Fruit fly (Drosophila melanogaster) whole organism, embryonic: ENCODE data around the gene CG13653.

ENCODE experiments used
- Bteb2 ChIP-seq: fragments of 200-800 bp; sonication (Bioruptor generic); optimal IDR thresholded peaks from 2 replicates; lab custom pipeline; 2016; ENCODE audit warnings: missing biosample characterization, missing genetic modification characterization
- CG10274 ChIP-seq: fragments of 200-800 bp; sonication (Bioruptor generic); optimal IDR thresholded peaks from 3 replicates; lab custom pipeline; 2017; ENCODE audit warnings: missing biosample characterization, mild to moderate bottlenecking, missing genetic modification characterization
- CG10321 ChIP-seq: fragments of 200-800 bp; sonication (Bioruptor generic); IDR thresholded peaks from 2 replicates; pipeline ENCODE4 v1.3.6; 2022; ENCODE audit warnings: missing biosample characterization, missing genetic modification characterization
- CG10565 ChIP-seq: fragments of 200-800 bp; sonication (Bioruptor generic); optimal IDR thresholded peaks from 3 replicates; lab custom pipeline; 2016; ENCODE audit warnings: missing biosample characterization, mild to moderate bottlenecking, missing genetic modification characterization
- CG11085 ChIP-seq: fragments of 200-800 bp; sonication (Bioruptor generic); IDR thresholded peaks from 2 replicates; pipeline ENCODE4 v1.3.6; 2022; ENCODE audit warnings: missing biosample characterization, missing genetic modification characterization
- CG12155 ChIP-seq: fragments of 200-800 bp; sonication (Bioruptor generic); optimal IDR thresholded peaks from 3 replicates; lab custom pipeline; 2016; ENCODE audit warnings: missing biosample characterization, missing genetic modification characterization
- CG14050 ChIP-seq: fragments of 200-800 bp; sonication (Bioruptor generic); IDR thresholded peaks from 3 replicates; pipeline ENCODE4 v1.3.6; 2022; ENCODE audit warnings: missing biosample characterization, missing genetic modification characterization
- CG14860 ChIP-seq: fragments of 200-800 bp; sonication (Bioruptor generic); IDR thresholded peaks from 3 replicates; pipeline ENCODE4 v1.3.6; 2022; ENCODE audit warnings: missing biosample characterization, missing genetic modification characterization; ENCODE audit not compliant: partially characterized antibody
- CG16815 ChIP-seq: fragments of 200-800 bp; sonication (Bioruptor generic); optimal IDR thresholded peaks from 3 replicates; lab custom pipeline; 2017; ENCODE audit warnings: missing biosample characterization, mild to moderate bottlenecking, missing genetic modification characterization
- CG17829 ChIP-seq: fragments of 200-800 bp; optimal IDR thresholded peaks from 2 replicates; lab custom pipeline; 2019; ENCODE audit warnings: missing biosample characterization, mild to moderate bottlenecking, missing genetic modification characterization, moderate library complexity
- CG18476 ChIP-seq: fragments of 200-800 bp; sonication (Bioruptor generic); optimal IDR thresholded peaks from 2 replicates; lab custom pipeline; 2016; ENCODE audit warnings: missing biosample characterization, mild to moderate bottlenecking, missing genetic modification characterization
- CG2116 ChIP-seq: fragments of 200-800 bp; sonication (Bioruptor generic); optimal IDR thresholded peaks from 3 replicates; lab custom pipeline; 2018; ENCODE audit warnings: missing biosample characterization, mild to moderate bottlenecking, missing genetic modification characterization
- CG33213 ChIP-seq: fragments of 200-800 bp; sonication (Bioruptor generic); optimal IDR thresholded peaks from 3 replicates; lab custom pipeline; 2016; ENCODE audit warnings: missing biosample characterization, missing genetic modification characterization
- CG43689 ChIP-seq: fragments of 200-800 bp; sonication (Bioruptor generic); IDR thresholded peaks from 2 replicates; pipeline ENCODE4 v1.3.6; 2022; ENCODE audit warnings: missing biosample characterization, missing genetic modification characterization
- CG4424 ChIP-seq: fragments of 200-800 bp; sonication (Bioruptor generic); optimal IDR thresholded peaks from 3 replicates; lab custom pipeline; 2016; ENCODE audit warnings: missing biosample characterization, missing genetic modification characterization
- CG4707 ChIP-seq: fragments of 200-800 bp; sonication (Bioruptor generic); optimal IDR thresholded peaks from 2 replicates; lab custom pipeline; 2018; ENCODE audit warnings: missing biosample characterization, mild to moderate bottlenecking, missing genetic modification characterization, moderate library complexity
- CG6654 ChIP-seq: fragments of 200-800 bp; sonication (Bioruptor generic); optimal IDR thresholded peaks from 2 replicates; lab custom pipeline; 2017; ENCODE audit warnings: missing biosample characterization, mild to moderate bottlenecking, missing genetic modification characterization
- CG7987 ChIP-seq: fragments of 200-800 bp; sonication (Bioruptor generic); optimal IDR thresholded peaks from 2 replicates; lab custom pipeline; 2018; ENCODE audit warnings: missing biosample characterization, mild to moderate bottlenecking, missing genetic modification characterization, moderate library complexity
- CG8281 ChIP-seq: fragments of 200-800 bp; sonication (Bioruptor generic); optimal IDR thresholded peaks from 2 replicates; lab custom pipeline; 2018; ENCODE audit warnings: missing biosample characterization, mild to moderate bottlenecking, missing genetic modification characterization, moderate library complexity
- CG8359 ChIP-seq: fragments of 200-800 bp; sonication (Bioruptor generic); optimal IDR thresholded peaks from 2 replicates; lab custom pipeline; 2017; ENCODE audit warnings: missing biosample characterization, mild to moderate bottlenecking, missing genetic modification characterization, borderline replicate concordance
- CG8944 ChIP-seq: fragments of 200-800 bp; sonication (Bioruptor generic); optimal IDR thresholded peaks from 3 replicates; lab custom pipeline; 2016; ENCODE audit warnings: missing biosample characterization, missing genetic modification characterization
- CG9437 ChIP-seq: fragments of 200-800 bp; sonication (Bioruptor generic); optimal IDR thresholded peaks from 2 replicates; lab custom pipeline; 2018; ENCODE audit warnings: missing biosample characterization, mild to moderate bottlenecking, missing genetic modification characterization
- Hsf ChIP-seq: fragments of 200-800 bp; sonication (Bioruptor generic); optimal IDR thresholded peaks from 3 replicates; lab custom pipeline; 2016; ENCODE audit warnings: missing biosample characterization, missing genetic modification characterization
- Jarid2 ChIP-seq: fragments of 200-800 bp; sonication (Bioruptor generic); optimal IDR thresholded peaks from 3 replicates; lab custom pipeline; 2017; ENCODE audit warnings: mild to moderate bottlenecking, missing biosample characterization, missing genetic modification reagents, missing genetic modification characterization
- Mrtf ChIP-seq: fragments of 200-800 bp; sonication (Bioruptor generic); IDR thresholded peaks from 3 replicates; pipeline ENCODE4 v1.3.6; 2022; ENCODE audit warnings: missing biosample characterization, missing genetic modification characterization
- NC2α ChIP-seq: fragments of 200-800 bp; sonication (Bioruptor generic); optimal IDR thresholded peaks from 2 replicates; lab custom pipeline; 2016; ENCODE audit warnings: missing biosample characterization, missing genetic modification characterization
- NFAT ChIP-seq: fragments of 200-800 bp; sonication (Bioruptor generic); IDR thresholded peaks from 2 replicates; pipeline ENCODE4 v1.3.6; 2022; ENCODE audit warnings: missing biosample characterization, missing genetic modification characterization
- TFAM ChIP-seq: fragments of 200-800 bp; sonication (Bioruptor generic); optimal IDR thresholded peaks from 2 replicates; lab custom pipeline; 2017; ENCODE audit warnings: missing biosample characterization, missing genetic modification characterization, inconsistent platforms
- Usf ChIP-seq: fragments of 200-800 bp; sonication (Bioruptor generic); optimal IDR thresholded peaks from 2 replicates; lab custom pipeline; 2017; ENCODE audit warnings: missing genotype, missing biosample characterization, missing genetic modification characterization
- Xrp1 ChIP-seq: fragments of 200-800 bp; sonication (Bioruptor generic); IDR thresholded peaks from 2 replicates; pipeline ENCODE4 v1.3.6; 2022; ENCODE audit warnings: missing biosample characterization, missing genetic modification characterization
- br ChIP-seq: fragments of >200 bp; optimal IDR thresholded peaks from 2 replicates; lab custom pipeline; 2017
- caup ChIP-seq: fragments of 200-800 bp; sonication (Bioruptor generic); optimal IDR thresholded peaks from 3 replicates; lab custom pipeline; 2017; ENCODE audit warnings: missing biosample characterization, mild to moderate bottlenecking, missing genetic modification characterization, moderate library complexity; ENCODE audit not compliant: severe bottlenecking
- crc ChIP-seq: fragments of 200-800 bp; sonication (Bioruptor generic); optimal IDR thresholded peaks from 2 replicates; lab custom pipeline; 2016; ENCODE audit warnings: missing biosample characterization, missing genetic modification characterization
- cwo ChIP-seq: fragments of 200-800 bp; sonication (Bioruptor generic); optimal IDR thresholded peaks from 3 replicates; lab custom pipeline; 2017; ENCODE audit warnings: missing biosample characterization, missing genetic modification characterization, mild to moderate bottlenecking, moderate library complexity, missing genetic modification reagents
- ewg ChIP-seq: fragments of 200-800 bp; sonication (Bioruptor generic); optimal IDR thresholded peaks from 3 replicates; lab custom pipeline; 2017; ENCODE audit warnings: mild to moderate bottlenecking, missing biosample characterization, missing genetic modification reagents, missing genetic modification characterization
- grau ChIP-seq: fragments of 200-800 bp; optimal IDR thresholded peaks from 3 replicates; lab custom pipeline; 2019; ENCODE audit warnings: missing biosample characterization, mild to moderate bottlenecking, missing genetic modification characterization, moderate library complexity
- grn ChIP-seq: fragments of 200-800 bp; sonication (Bioruptor generic); optimal IDR thresholded peaks from 3 replicates; lab custom pipeline; 2017; ENCODE audit warnings: missing biosample characterization, missing genetic modification characterization
- h ChIP-seq: fragments of >200 bp; optimal IDR thresholded peaks from 2 replicates; lab custom pipeline; 2017
- hkb ChIP-seq, 2 experiments: fragments of 200-800 bp in 1 of 2; fragments of >200 bp in 1 of 2; sonication (Bioruptor generic) in 1 of 2; IDR thresholded peaks in 1 of 2; optimal IDR thresholded peaks in 1 of 2; 2 replicates each; pipeline versions ENCODE4 v1.3.6 to Lab custom; 2017 to 2022; ENCODE audit warnings: missing biosample characterization in 1 of 2, missing genetic modification characterization in 1 of 2
- klu ChIP-seq: fragments of 200-800 bp; sonication (Bioruptor generic); IDR thresholded peaks from 2 replicates; pipeline ENCODE4 v1.3.6; 2022; ENCODE audit warnings: missing biosample characterization, missing genetic modification characterization
- knrl ChIP-seq: fragments of 200-800 bp; sonication (Bioruptor generic); IDR thresholded peaks from 3 replicates; pipeline ENCODE4 v1.3.6; 2022; ENCODE audit warnings: missing biosample characterization, missing genetic modification characterization; ENCODE audit not compliant: partially characterized antibody
- nom ChIP-seq: fragments of 200-800 bp; sonication (Bioruptor generic); optimal IDR thresholded peaks from 2 replicates; lab custom pipeline; 2017; ENCODE audit warnings: missing biosample characterization, missing genetic modification characterization, mild to moderate bottlenecking, moderate library complexity, missing genetic modification reagents
- pho ChIP-seq: fragments of 200-800 bp; sonication (Bioruptor generic); optimal IDR thresholded peaks from 2 replicates; lab custom pipeline; 2016; ENCODE audit warnings: missing biosample characterization, missing genetic modification characterization
- row ChIP-seq: fragments of 200-800 bp; sonication (Bioruptor generic); IDR thresholded peaks from 3 replicates; pipeline ENCODE4 v1.3.6; 2022; ENCODE audit warnings: missing biosample characterization, missing genetic modification characterization
- sc ChIP-seq, 3 experiments: fragments of >200 bp in 2 of 3; fragments of 200-800 bp in 1 of 3; sonication (Bioruptor generic) in 1 of 3; optimal IDR thresholded peaks; 2 replicates in 2 of 3; 3 replicates in 1 of 3; lab custom pipeline; 2017; ENCODE audit warnings: mild to moderate bottlenecking in 1 of 3, missing biosample characterization in 1 of 3, missing genetic modification characterization in 1 of 3, missing genetic modification reagents in 1 of 3
- schlank ChIP-seq: fragments of 200-800 bp; sonication (Bioruptor generic); optimal IDR thresholded peaks from 2 replicates; lab custom pipeline; 2018; ENCODE audit warnings: missing biosample characterization, mild to moderate bottlenecking, missing genetic modification characterization
- slp2 ChIP-seq: fragments of 200-800 bp; sonication (Bioruptor generic); optimal IDR thresholded peaks from 2 replicates; lab custom pipeline; 2016; ENCODE audit warnings: missing biosample characterization, missing genetic modification characterization
- sqz ChIP-seq: fragments of 200-800 bp; sonication (Bioruptor generic); optimal IDR thresholded peaks from 3 replicates; lab custom pipeline; 2018; ENCODE audit warnings: missing biosample characterization, mild to moderate bottlenecking, missing genetic modification characterization
- trem ChIP-seq: fragments of 200-800 bp; optimal IDR thresholded peaks from 3 replicates; lab custom pipeline; 2019; ENCODE audit warnings: missing biosample characterization, mild to moderate bottlenecking, missing genetic modification characterization, moderate library complexity
- ttk ChIP-seq: fragments of 200-800 bp; sonication (Bioruptor generic); IDR thresholded peaks from 2 replicates; pipeline ENCODE4 v2.1.2; 2022; ENCODE audit warnings: missing biosample characterization, missing genetic modification characterization

CG13653 gene

dm6 chr3R:25207405-25208003 is 12.2 kb downstream of the CG13653 start (continued):
- peak; percentile 81 for TF ChIP-seq grau
- peak; percentile 53 for TF ChIP-seq Hsf (GFP tag; lab: Kevin White, UChicago)
- peak; percentile 9 for TF ChIP-seq pho (GFP tag; lab: Kevin White, UChicago)
- peak; percentile 45 for TF ChIP-seq CG4707 (GFP tag; lab: Kevin White, UChicago)
- TF ChIP-seq CG8944 = no peak
- no peak for TF ChIP-seq CG33213 (GFP tag; lab: Kevin White, UChicago)
- TF ChIP-seq klu = no peak
- TF ChIP-seq trem (tag; lab: Kevin White, UChicago) = peak; percentile 67
- TF ChIP-seq Usf = no peak
- peak; percentile 11 for TF ChIP-seq CG2116 (GFP tag; lab: Kevin White, UChicago)
- no peak for TF ChIP-seq crc
- no peak for TF ChIP-seq br (lab: Kevin White, UChicago)
- peak; percentile 49 for TF ChIP-seq CG6654 (GFP tag; lab: Kevin White, UChicago)
- peak; percentile 63; the same call in 1 of the 3 replicates for TF ChIP-seq Mrtf
- no peak for TF ChIP-seq CG11085 (GFP tag; lab: Robert Waterston, UW)
- peak; percentile 52 for TF ChIP-seq grn
- peak; percentile 84 for TF ChIP-seq row (GFP tag; lab: Robert Waterston, UW)
- TF ChIP-seq CG8281 (tag; lab: Kevin White, UChicago) = peak; percentile 4
- TF ChIP-seq cwo (GFP tag; lab: Kevin White, UChicago) = peak; percentile 65
- TF ChIP-seq CG14050 = peak; percentile 60
- TF ChIP-seq Jarid2 = no peak
- TF ChIP-seq CG4424 (GFP tag; lab: Kevin White, UChicago) = peak; percentile 67
- no peak for TF ChIP-seq CG43689 (GFP tag; lab: Robert Waterston, UW)
- TF ChIP-seq caup = peak; percentile 64
- peak; percentile 40 for TF ChIP-seq CG8359 (GFP tag; lab: Kevin White, UChicago)
- peak; percentile 82 for TF ChIP-seq CG17829 (tag; lab: Kevin White, UChicago)
- no peak for TF ChIP-seq h (lab: Kevin White, UChicago)
- no peak for TF ChIP-seq NFAT (GFP tag; lab: Robert Waterston, UW)
- TF ChIP-seq Bteb2 (GFP tag; lab: Kevin White, UChicago) = no peak
- TF ChIP-seq TFAM = no peak
- peak; percentile 58 for TF ChIP-seq CG9437 (GFP tag; lab: Kevin White, UChicago)
- TF ChIP-seq ewg (GFP tag; lab: Kevin White, UChicago) = peak; percentile 40
- peak; percentile 60 for TF ChIP-seq CG16815
- TF ChIP-seq sqz (GFP tag; lab: Kevin White, UChicago) = peak; percentile 7
- peak; percentile 55 for TF ChIP-seq CG12155
- no peak for TF ChIP-seq CG10565 (GFP tag; lab: Kevin White, UChicago)
- TF ChIP-seq ttk = peak; percentile 67
- peak; percentile 16 for TF ChIP-seq CG7987 (GFP tag; lab: Kevin White, UChicago)
- TF ChIP-seq CG10274 = peak; percentile 27
- no peak for TF ChIP-seq knrl
- no peak for TF ChIP-seq sc (optimal IDR thresholded peaks at IDR 0.05; lab: Kevin White, UChicago)
- peak; percentile 51 for TF ChIP-seq sc (GFP tag; optimal IDR thresholded peaks at IDR 0.05; lab: Kevin White, UChicago)
- TF ChIP-seq schlank = no peak
- TF ChIP-seq hkb (optimal IDR thresholded peaks at IDR 0.05; lab: Kevin White, UChicago) = no peak
- peak; percentile 83 for TF ChIP-seq hkb (GFP tag; IDR thresholded peaks at IDR 0.05; lab: Robert Waterston, UW)
- no peak for TF ChIP-seq NC2α (GFP tag; lab: Kevin White, UChicago)
- TF ChIP-seq CG14860 (GFP tag; lab: Robert Waterston, UW) = no peak
- peak; percentile 67 for TF ChIP-seq nom (GFP tag; lab: Kevin White, UChicago)
- peak; percentile 84 for TF ChIP-seq Xrp1 (GFP tag; lab: Robert Waterston, UW)
- peak; percentile 65 for TF ChIP-seq CG18476
- TF ChIP-seq slp2 (GFP tag; lab: Kevin White, UChicago) = peak; percentile 25
- TF ChIP-seq CG10321 = no peak
